Fruit fly (Drosophila melanogaster): ENCODE data around the gene Rpt2.

Rpt2 gene

dm6 chr3R:23947002-23947401 is 15.6 kb upstream of the Rpt2 start:
- TF ChIP-seq Crg-1 (GFP tag; optimal IDR thresholded peaks at IDR 0.05) (no peak), pad (GFP tag; optimal IDR thresholded peaks at IDR 0.05) (no peak), CG5204 (GFP tag; optimal IDR thresholded peaks at IDR 0.05) (no peak), CG7045 (GFP tag; optimal IDR thresholded peaks at IDR 0.05) (no peak), CG11617 (GFP tag; optimal IDR thresholded peaks at IDR 0.05) (no peak), bab1 (GFP tag; optimal IDR thresholded peaks at IDR 0.05) (no peak), CG1620 (GFP tag; optimal IDR thresholded peaks at IDR 0.05) (no peak), Mnt (GFP tag; optimal IDR thresholded peaks at IDR 0.05) (no peak), CG14711 (tag; optimal IDR thresholded peaks at IDR 0.05) (no peak), Clk (GFP tag; optimal IDR thresholded peaks at IDR 0.05) (no peak), CG12768 (GFP tag; optimal IDR thresholded peaks at IDR 0.05) (no peak), tj (GFP tag; optimal IDR thresholded peaks at IDR 0.05) (no peak), cnc (optimal IDR thresholded peaks at IDR 0.05) (no peak)

- TF ChIP-seq Mnt (GFP tag; optimal IDR thresholded peaks at IDR 0.05) (no peak), CG12768 (GFP tag; optimal IDR thresholded peaks at IDR 0.05) (peak; percentile 57)
These were observed 12.5 kb upstream of the Rpt2 start for dm6 chr3R:23943843-23944356.

- TF ChIP-seq pad (GFP tag; optimal IDR thresholded peaks at IDR 0.05): no peak
- TF ChIP-seq kay (GFP tag; ENCODE audit: borderline replicate concordance): no peak
- TF ChIP-seq bab1 (GFP tag; optimal IDR thresholded peaks at IDR 0.05): peak; percentile 53
- peak; percentile 46 for TF ChIP-seq Hr96 (GFP tag; optimal IDR thresholded peaks at IDR 0.05)
- peak; percentile 34 for TF ChIP-seq CG7101 (tag; optimal IDR thresholded peaks at IDR 0.05)
- peak; percentile 49 for TF ChIP-seq CG11617 (GFP tag; optimal IDR thresholded peaks at IDR 0.05)
- TF ChIP-seq ovo (GFP tag; optimal IDR thresholded peaks at IDR 0.05): no peak
- peak; percentile 24 for TF ChIP-seq CG33017 (tag; optimal IDR thresholded peaks at IDR 0.05)
- no peak for TF ChIP-seq CG7045 (GFP tag; optimal IDR thresholded peaks at IDR 0.05)
- peak; percentile 66 for TF ChIP-seq CG1620 (GFP tag; optimal IDR thresholded peaks at IDR 0.05)
- TF ChIP-seq CG5204 (GFP tag; optimal IDR thresholded peaks at IDR 0.05): no peak
- peak; percentile 44 for TF ChIP-seq cic (GFP tag; optimal IDR thresholded peaks at IDR 0.05)
- peak; percentile 6 for TF ChIP-seq CG12768 (GFP tag; optimal IDR thresholded peaks at IDR 0.05)
- no peak for TF ChIP-seq CG14711 (tag; optimal IDR thresholded peaks at IDR 0.05)
- no peak for TF ChIP-seq cnc (optimal IDR thresholded peaks at IDR 0.05)
- peak; percentile 74 for TF ChIP-seq Mnt (GFP tag; optimal IDR thresholded peaks at IDR 0.05)
- no peak for TF ChIP-seq Clk (GFP tag; optimal IDR thresholded peaks at IDR 0.05)
- TF ChIP-seq tj (GFP tag; optimal IDR thresholded peaks at IDR 0.05): peak; percentile 27
- peak; percentile 16 for TF ChIP-seq Crg-1 (GFP tag; optimal IDR thresholded peaks at IDR 0.05)
- TF ChIP-seq toe (GFP tag; optimal IDR thresholded peaks at IDR 0.05): no peak
These were observed 11.6 kb upstream of the Rpt2 start, which contains the start of gene Gdh for dm6 chr3R:23942965-23943413. Gene Gdh, minus strand, starts transcription at chr3R:23943101.

- TF ChIP-seq ovo (GFP tag; optimal IDR thresholded peaks at IDR 0.05) (no peak), Mnt (GFP tag; optimal IDR thresholded peaks at IDR 0.05) (no peak), pad (GFP tag; optimal IDR thresholded peaks at IDR 0.05) (no peak), kay (GFP tag; ENCODE audit: borderline replicate concordance) (no peak), Crg-1 (GFP tag; optimal IDR thresholded peaks at IDR 0.05) (no peak), CG33017 (tag; optimal IDR thresholded peaks at IDR 0.05) (no peak), CG14711 (tag; optimal IDR thresholded peaks at IDR 0.05) (no peak)
These were observed 11.2 kb upstream of the Rpt2 start for dm6 chr3R:23942550-23942949.

dm6 chr3R:23941643-23942424 is 10.5 kb upstream of the Rpt2 start:
- TF ChIP-seq CG1620 (GFP tag; optimal IDR thresholded peaks at IDR 0.05): no peak
- TF ChIP-seq kay (GFP tag; ENCODE audit: borderline replicate concordance): peak; percentile 84
- TF ChIP-seq Mnt (GFP tag; optimal IDR thresholded peaks at IDR 0.05): peak; percentile 25
- peak; percentile 6 for TF ChIP-seq CG12768 (GFP tag; optimal IDR thresholded peaks at IDR 0.05)
- no peak for TF ChIP-seq cnc (optimal IDR thresholded peaks at IDR 0.05)

dm6 chr3R:23940840-23941364 is 9.5 kb upstream of the Rpt2 start:
- TF ChIP-seq pad (GFP tag; optimal IDR thresholded peaks at IDR 0.05) (no peak), ovo (GFP tag; optimal IDR thresholded peaks at IDR 0.05) (no peak), tj (GFP tag; optimal IDR thresholded peaks at IDR 0.05) (peak; percentile 84), CG5204 (GFP tag; optimal IDR thresholded peaks at IDR 0.05) (no peak), CG12768 (GFP tag; optimal IDR thresholded peaks at IDR 0.05) (no peak)

All from whole organism, adult.